Worm (Caenorhabditis elegans): ENCODE measurements around the gene Y50E8A.2.
A peak's percentile ranks its signal among the peaks of the same experiment; 100 is the strongest.

Gene Y50E8A.2

ce11 chrV:14698666-14699065 lies 30.0 kb downstream of the Y50E8A.2 start, which contains the start of gene set-5:
Gene set-5, plus strand, starts transcription at chrV:14698966.
- TF ChIP-seq nhr-43 (tag; optimal IDR thresholded peaks at IDR 0.05; ENCODE audit: poor library complexity, severe bottlenecking) = no peak

ce11 chrV:14698005-14698404 lies 30.6 kb downstream of the Y50E8A.2 start:
- TF ChIP-seq ceh-82 (tag; optimal IDR thresholded peaks at IDR 0.05) (no peak), ceh-28 (tag; optimal IDR thresholded peaks at IDR 0.05) (no peak), ceh-9 (tag; optimal IDR thresholded peaks at IDR 0.05) (no peak), R02D3.7 (tag; optimal IDR thresholded peaks at IDR 0.05) (no peak), nfya-1 (tag; optimal IDR thresholded peaks at IDR 0.05; ENCODE audit: insufficient read depth) (no peak), elt-1 (tag; optimal IDR thresholded peaks at IDR 0.05) (no peak), ceh-16 (tag; optimal IDR thresholded peaks at IDR 0.05) (no peak), ztf-4 (tag; optimal IDR thresholded peaks at IDR 0.05) (no peak), hmg-11 (tag; optimal IDR thresholded peaks at IDR 0.05) (no peak), mml-1 (tag; optimal IDR thresholded peaks at IDR 0.05) (no peak), tbx-2 (tag; optimal IDR thresholded peaks at IDR 0.05) (no peak), daf-12 (tag; optimal IDR thresholded peaks at IDR 0.05) (no peak), jun-1 (tag; optimal IDR thresholded peaks at IDR 0.05) (no peak)

DNA sequence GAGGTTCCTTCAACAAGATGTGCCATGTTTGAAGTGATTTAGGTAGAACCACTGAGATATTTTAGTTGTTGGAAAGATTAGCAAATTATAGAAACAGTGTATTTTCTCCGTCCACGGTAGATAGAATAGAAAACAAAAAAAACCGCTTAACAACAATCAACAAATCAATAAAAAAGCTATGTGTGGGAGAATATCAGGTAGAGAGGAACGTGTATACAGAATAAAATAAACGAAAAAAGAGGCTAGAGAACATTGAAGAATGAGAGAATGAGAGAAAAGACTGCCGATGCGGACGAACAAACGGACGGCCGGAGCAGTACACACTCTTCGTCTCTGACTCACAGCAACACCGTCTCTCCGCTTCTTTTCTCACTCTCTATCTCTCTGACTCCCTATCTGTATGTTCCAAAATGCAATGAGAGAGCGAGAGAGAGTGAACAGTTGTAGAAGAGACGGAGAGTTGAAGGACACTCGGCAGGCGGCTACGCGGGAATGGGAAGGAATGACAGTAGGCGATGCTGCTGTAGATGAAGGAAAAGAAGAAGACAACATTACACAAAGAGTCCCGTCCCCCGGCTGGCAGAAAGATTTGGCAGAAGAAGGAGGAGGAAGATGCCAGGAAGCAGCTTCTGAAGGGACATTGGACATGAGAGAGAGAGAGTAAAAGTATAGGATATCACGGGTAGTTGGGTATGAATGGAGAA lies 31.9 kb downstream of the Y50E8A.2 start, which contains the start of gene unc-112:
TSS of gene unc-112 (minus strand) at position 51 of the 704 bp plus-strand sequence.
- TF ChIP-seq lin-39 (tag; optimal IDR thresholded peaks at IDR 0.05) = peak; percentile 57
- no peak for TF ChIP-seq nhr-237 (tag; optimal IDR thresholded peaks at IDR 0.05)
- peak; percentile 55 for TF ChIP-seq nhr-11 (tag; optimal IDR thresholded peaks at IDR 0.05)
- peak; percentile 3 for TF ChIP-seq lsy-12 (tag; optimal IDR thresholded peaks at IDR 0.05)
- no peak for TF ChIP-seq fkh-2 (tag; optimal IDR thresholded peaks at IDR 0.05)
- no peak for TF ChIP-seq elt-1 (tag; optimal IDR thresholded peaks at IDR 0.05)
- TF ChIP-seq nhr-67 (tag; optimal IDR thresholded peaks at IDR 0.05) = no peak
- no peak for TF ChIP-seq ceh-16 (tag; optimal IDR thresholded peaks at IDR 0.05)
- TF ChIP-seq nhr-25 (tag; optimal IDR thresholded peaks at IDR 0.05) = peak; percentile 85
- peak; percentile 59 for TF ChIP-seq lin-15B (tag; optimal IDR thresholded peaks at IDR 0.05)
- peak; percentile 12 for TF ChIP-seq R02D3.7 (tag; optimal IDR thresholded peaks at IDR 0.05)
- TF ChIP-seq ceh-82 (tag; optimal IDR thresholded peaks at IDR 0.05) = no peak
- TF ChIP-seq pha-4 (tag; optimal IDR thresholded peaks at IDR 0.05) = peak; percentile 80
- TF ChIP-seq eor-1 (tag; optimal IDR thresholded peaks at IDR 0.05) = no peak
- no peak for TF ChIP-seq egl-27 (tag; optimal IDR thresholded peaks at IDR 0.05)
- no peak for TF ChIP-seq nhr-12 (tag; optimal IDR thresholded peaks at IDR 0.05)
- TF ChIP-seq elt-2 (tag; optimal IDR thresholded peaks at IDR 0.05) = peak; percentile 73
- no peak for TF ChIP-seq nhr-77 (tag; optimal IDR thresholded peaks at IDR 0.05)
- TF ChIP-seq ceh-9 (tag; optimal IDR thresholded peaks at IDR 0.05) = no peak
- TF ChIP-seq mdl-1 (tag; optimal IDR thresholded peaks at IDR 0.05) = no peak
- TF ChIP-seq nhr-43 (tag; optimal IDR thresholded peaks at IDR 0.05; ENCODE audit: poor library complexity, severe bottlenecking) = peak; percentile 25
- TF ChIP-seq elt-3 (tag; optimal IDR thresholded peaks at IDR 0.05) = no peak
- peak; percentile 59 for TF ChIP-seq fos-1 (tag; optimal IDR thresholded peaks at IDR 0.05)
- peak; percentile 82 for TF ChIP-seq hmg-11 (tag; optimal IDR thresholded peaks at IDR 0.05)
- TF ChIP-seq ceh-28 (tag; optimal IDR thresholded peaks at IDR 0.05) = peak; percentile 15
- peak; percentile 46 for TF ChIP-seq nhr-23 (tag; optimal IDR thresholded peaks at IDR 0.05)
- no peak for TF ChIP-seq tbx-2 (tag; optimal IDR thresholded peaks at IDR 0.05)
- TF ChIP-seq nhr-76 (tag; optimal IDR thresholded peaks at IDR 0.05) = peak; percentile 15
- TF ChIP-seq nhr-28 (tag; optimal IDR thresholded peaks at IDR 0.05) = no peak
- TF ChIP-seq unc-62 (GFP tag; optimal IDR thresholded peaks at IDR 0.05) = peak; percentile 18
- TF ChIP-seq daf-12 (tag; optimal IDR thresholded peaks at IDR 0.05) = no peak
- TF ChIP-seq egl-5 (tag; optimal IDR thresholded peaks at IDR 0.05) = peak; percentile 57
- TF ChIP-seq pqm-1 (tag; optimal IDR thresholded peaks at IDR 0.05) = peak; percentile 44
- no peak for TF ChIP-seq ztf-4 (tag; optimal IDR thresholded peaks at IDR 0.05)
- TF ChIP-seq aly-2 (tag; optimal IDR thresholded peaks at IDR 0.05) = no peak
- TF ChIP-seq mml-1 (tag; optimal IDR thresholded peaks at IDR 0.05) = no peak
- TF ChIP-seq zag-1 (tag; optimal IDR thresholded peaks at IDR 0.05) = no peak
- TF ChIP-seq ZK546.5 (tag; optimal IDR thresholded peaks at IDR 0.05) = no peak
- TF ChIP-seq nfya-1 (tag; optimal IDR thresholded peaks at IDR 0.05; ENCODE audit: insufficient read depth) = peak; percentile 85
- TF ChIP-seq jun-1 (tag; optimal IDR thresholded peaks at IDR 0.05) = peak; percentile 38
- TF ChIP-seq sea-2 (GFP tag; optimal IDR thresholded peaks at IDR 0.05) = peak; percentile 9
- TF ChIP-seq ama-1 (optimal IDR thresholded peaks at IDR 0.05) = no peak
- TF ChIP-seq fkh-10 (GFP tag; optimal IDR thresholded peaks at IDR 0.05) = no peak
- peak; percentile 26 for TF ChIP-seq skn-1 (tag; optimal IDR thresholded peaks at IDR 0.05)
- no peak for TF ChIP-seq ztf-11 (tag; optimal IDR thresholded peaks at IDR 0.05)
- no peak for TF ChIP-seq unc-39 (tag; optimal IDR thresholded peaks at IDR 0.05)
- peak; percentile 77 for TF ChIP-seq snpc-4 (tag; optimal IDR thresholded peaks at IDR 0.05)
